Worm (Caenorhabditis elegans): ENCODE data around the gene F25B3.2.

F25B3.2 gene

ce11 chrV:9546042-9546581, 31.0 kb upstream of the F25B3.2 start, which contains the start of gene C50F4.6 (continued):
- TF ChIP-seq ceh-8 (GFP tag; optimal IDR thresholded peaks at IDR 0.05) (no peak), nhr-85 (tag) (peak; percentile 50), ces-1 (GFP tag; optimal IDR thresholded peaks at IDR 0.05) (no peak), egl-27 (tag; optimal IDR thresholded peaks at IDR 0.05) (no peak), unc-130 (tag; optimal IDR thresholded peaks at IDR 0.05) (no peak), unc-62 (GFP tag; optimal IDR thresholded peaks at IDR 0.05) (no peak)

ce11 chrV:9546860-9547269, 30.2 kb upstream of the F25B3.2 start, which contains the start of gene his-37:
Gene his-37 (plus strand): TSS chrV:9547105.
- TF ChIP-seq fkh-10 (GFP tag; optimal IDR thresholded peaks at IDR 0.05) (peak; percentile 99), nhr-71 (tag; optimal IDR thresholded peaks at IDR 0.05) (peak; percentile 99), tlp-1 (tag; optimal IDR thresholded peaks at IDR 0.05) (no peak), ceh-8 (GFP tag; optimal IDR thresholded peaks at IDR 0.05) (peak; percentile 96), irx-1 (tag; optimal IDR thresholded peaks at IDR 0.05) (peak; percentile 95), hlh-17 (GFP tag; optimal IDR thresholded peaks at IDR 0.05; ENCODE audit: borderline replicate concordance) (no peak), ama-1 (optimal IDR thresholded peaks at IDR 0.05) (peak; percentile 90), nhr-47 (tag; optimal IDR thresholded peaks at IDR 0.05) (peak; percentile 99), egl-27 (tag; optimal IDR thresholded peaks at IDR 0.05) (peak; percentile 83), C04F5.9 (tag; optimal IDR thresholded peaks at IDR 0.05) (peak; percentile 86), alr-1 (tag; optimal IDR thresholded peaks at IDR 0.05; ENCODE audit: borderline replicate concordance) (no peak), mef-2 (tag; optimal IDR thresholded peaks at IDR 0.05) (peak; percentile 92), ztf-4 (tag; optimal IDR thresholded peaks at IDR 0.05) (peak; percentile 98), elt-2 (tag; optimal IDR thresholded peaks at IDR 0.05) (peak; percentile 92), fkh-4 (tag; optimal IDR thresholded peaks at IDR 0.05; ENCODE audit: borderline replicate concordance) (peak; percentile 79), zag-1 (tag; optimal IDR thresholded peaks at IDR 0.05) (peak; percentile 91), dpl-1 (GFP tag; optimal IDR thresholded peaks at IDR 0.05) (peak; percentile 83 to 89 (median 85)), fkh-8 (tag; optimal IDR thresholded peaks at IDR 0.05) (peak; percentile 100), ztf-11 (tag; optimal IDR thresholded peaks at IDR 0.05) (peak in 1 of 2 experiments; percentile 89), nhr-11 (tag; optimal IDR thresholded peaks at IDR 0.05) (peak; percentile 97), lin-15B (tag; optimal IDR thresholded peaks at IDR 0.05) (peak; percentile 92), nhr-19 (GFP tag; conservative IDR thresholded peaks at IDR 0.05) (peak; percentile 99), nhr-90 (tag; optimal IDR thresholded peaks at IDR 0.05; ENCODE audit: poor library complexity) (peak; percentile 99), ces-1 (GFP tag; optimal IDR thresholded peaks at IDR 0.05) (peak; percentile 2), zip-4 (GFP tag; optimal IDR thresholded peaks at IDR 0.05) (peak; percentile 92), ceh-90 (tag; optimal IDR thresholded peaks at IDR 0.05) (peak; percentile 22), skn-1 (tag; optimal IDR thresholded peaks at IDR 0.05) (peak; percentile 94), hlh-4 (tag; optimal IDR thresholded peaks at IDR 0.05) (no peak), vab-15 (tag; optimal IDR thresholded peaks at IDR 0.05) (peak; percentile 74), nhr-237 (tag; optimal IDR thresholded peaks at IDR 0.05) (peak; percentile 97), nhr-20 (tag; optimal IDR thresholded peaks at IDR 0.05) (peak; percentile 99), fos-1 (tag; optimal IDR thresholded peaks at IDR 0.05) (peak; percentile 97), unc-30 (tag; optimal IDR thresholded peaks at IDR 0.05) (no peak), lin-35 (GFP tag; optimal IDR thresholded peaks at IDR 0.05) (peak; percentile 89 to 95), blmp-1 (tag; optimal IDR thresholded peaks at IDR 0.05) (peak; percentile 96), ceh-63 (GFP tag; optimal IDR thresholded peaks at IDR 0.05) (peak; percentile 43), jun-1 (tag; optimal IDR thresholded peaks at IDR 0.05) (peak; percentile 99), unc-98 (GFP tag; IDR thresholded peaks at IDR 0.05) (peak; percentile 38; the same call in 1 of the 2 replicates), nhr-77 (tag; optimal IDR thresholded peaks at IDR 0.05) (peak; percentile 99), egl-13 (tag; optimal IDR thresholded peaks at IDR 0.05) (peak; percentile 99), unc-62 (GFP tag; optimal IDR thresholded peaks at IDR 0.05) (peak; percentile 88), C34B4.2 (tag; optimal IDR thresholded peaks at IDR 0.05) (peak; percentile 62), mdl-1 (tag; optimal IDR thresholded peaks at IDR 0.05) (peak; percentile 30 to 97), elt-3 (tag; optimal IDR thresholded peaks at IDR 0.05) (peak; percentile 78 to 99 (median 98)), ceh-88 (GFP tag; IDR thresholded peaks at IDR 0.05) (peak; percentile 99), tbx-2 (tag; optimal IDR thresholded peaks at IDR 0.05) (peak; percentile 98), nhr-85 (tag) (peak; percentile 99), sox-4 (tag; optimal IDR thresholded peaks at IDR 0.05) (peak; percentile 97)

All from whole organism, L1 larva.